Fruit fly (Drosophila melanogaster) whole organism, adult: ENCODE data around the gene Bx42.

Source experiments
- CG11617 ChIP-seq: fragments of 200-800 bp; sonication (Bioruptor generic); optimal IDR thresholded peaks from 2 replicates; lab custom pipeline; 2017; ENCODE audit warnings: mild to moderate bottlenecking, missing biosample characterization, missing genetic modification reagents, missing genetic modification characterization
- CG12768 ChIP-seq: fragments of 200-800 bp; sonication (Bioruptor generic); optimal IDR thresholded peaks from 2 replicates; lab custom pipeline; 2017; ENCODE audit warnings: missing biosample characterization, missing genetic modification characterization, mild to moderate bottlenecking, moderate library complexity, missing genetic modification reagents
- CG14711 ChIP-seq: fragments of 200-800 bp; sonication (Bioruptor generic); optimal IDR thresholded peaks from 2 replicates; lab custom pipeline; 2018; ENCODE audit warnings: missing biosample characterization, mild to moderate bottlenecking, missing genetic modification characterization, moderate library complexity
- CG1620 ChIP-seq: fragments of 200-800 bp; sonication (Bioruptor generic); optimal IDR thresholded peaks from 2 replicates; lab custom pipeline; 2016; ENCODE audit warnings: missing biosample characterization, missing genetic modification characterization
- CG33017 ChIP-seq: fragments of 200-800 bp; sonication (Bioruptor generic); optimal IDR thresholded peaks from 2 replicates; lab custom pipeline; 2018; ENCODE audit warnings: missing biosample characterization, mild to moderate bottlenecking, missing genetic modification characterization, moderate library complexity
- CG5204 ChIP-seq: fragments of 200-800 bp; sonication (Bioruptor generic); optimal IDR thresholded peaks from 2 replicates; lab custom pipeline; 2016; ENCODE audit warnings: missing biosample characterization, missing genetic modification characterization
- CG7045 ChIP-seq: fragments of 200-800 bp; sonication (Bioruptor generic); optimal IDR thresholded peaks from 2 replicates; lab custom pipeline; 2017; ENCODE audit warnings: missing biosample characterization, mild to moderate bottlenecking, missing genetic modification characterization
- CG7101 ChIP-seq: fragments of 200-800 bp; sonication (Bioruptor generic); optimal IDR thresholded peaks from 2 replicates; lab custom pipeline; 2018; ENCODE audit warnings: missing biosample characterization, mild to moderate bottlenecking, missing genetic modification characterization, moderate library complexity
- Clk ChIP-seq: fragments of 200-800 bp; sonication (Bioruptor generic); optimal IDR thresholded peaks from 2 replicates; lab custom pipeline; 2017; ENCODE audit warnings: missing biosample characterization, missing genetic modification characterization
- Crg-1 ChIP-seq: fragments of 200-800 bp; sonication (Bioruptor generic); optimal IDR thresholded peaks from 2 replicates; lab custom pipeline; 2016; ENCODE audit warnings: missing biosample characterization, missing genetic modification characterization
- Hr96 ChIP-seq: fragments of 200-800 bp; sonication (Bioruptor generic); optimal IDR thresholded peaks from 2 replicates; lab custom pipeline; 2016; ENCODE audit warnings: missing biosample characterization, missing genetic modification characterization
- Mnt ChIP-seq: fragments of 200-800 bp; sonication (Bioruptor generic); optimal IDR thresholded peaks from 2 replicates; lab custom pipeline; 2016; ENCODE audit warnings: missing biosample characterization, mild to moderate bottlenecking, missing genetic modification characterization
- bab1 ChIP-seq: fragments of 200-800 bp; sonication (Bioruptor generic); optimal IDR thresholded peaks from 3 replicates; lab custom pipeline; 2019; ENCODE audit warnings: missing biosample characterization, mild to moderate bottlenecking, missing genetic modification characterization, moderate library complexity
- cic ChIP-seq: fragments of 200-800 bp; sonication (Bioruptor generic); optimal IDR thresholded peaks from 2 replicates; lab custom pipeline; 2017; ENCODE audit warnings: missing biosample characterization, mild to moderate bottlenecking, missing genetic modification characterization, moderate library complexity
- cnc ChIP-seq, 2 experiments: fragments of >200 bp; optimal IDR thresholded peaks; 2 replicates each; lab custom pipeline; 2017
- kay ChIP-seq: fragments of 200-800 bp; sonication (Bioruptor generic); peaks from one replicate; lab custom pipeline; 2016; ENCODE audit warnings: missing biosample characterization, missing genetic modification characterization, borderline replicate concordance
- ovo ChIP-seq: fragments of 200-800 bp; sonication (Bioruptor generic); optimal IDR thresholded peaks from 2 replicates; lab custom pipeline; 2016; ENCODE audit warnings: missing biosample characterization, missing genetic modification characterization
- pad ChIP-seq: fragments of 200-800 bp; sonication (Bioruptor generic); optimal IDR thresholded peaks from 3 replicates; lab custom pipeline; 2017; ENCODE audit warnings: missing biosample characterization, missing genetic modification characterization, mild to moderate bottlenecking, moderate library complexity, missing genetic modification reagents
- tj ChIP-seq: fragments of 200-800 bp; sonication (Bioruptor generic); optimal IDR thresholded peaks from 3 replicates; lab custom pipeline; 2017; ENCODE audit warnings: missing biosample characterization, mild to moderate bottlenecking, missing genetic modification characterization, moderate library complexity
- toe ChIP-seq: fragments of 200-800 bp; sonication (Bioruptor generic); optimal IDR thresholded peaks from 2 replicates; lab custom pipeline; 2016; ENCODE audit warnings: missing biosample characterization, missing genetic modification characterization

Bx42 gene

DNA sequence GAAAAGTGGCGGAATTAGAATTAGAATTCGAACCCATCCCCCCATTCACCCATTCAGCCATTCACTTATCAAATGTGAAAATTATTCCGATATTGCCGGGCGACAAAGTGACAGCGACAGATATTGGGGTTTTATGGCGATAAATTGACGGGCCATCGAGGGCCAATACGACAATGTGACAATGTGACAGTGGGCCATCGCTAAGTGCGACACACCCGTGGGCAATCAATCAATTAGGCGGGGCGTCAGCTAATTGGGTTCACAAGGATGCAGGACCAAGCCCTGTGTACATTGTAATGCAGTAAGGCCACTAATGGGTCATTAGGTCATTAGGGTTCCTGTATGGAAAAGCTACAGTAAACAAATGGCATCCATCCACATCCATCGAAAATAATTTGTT, 32.4 kb downstream of the Bx42 start:
- TF ChIP-seq CG7101 (tag; lab: Kevin White, UChicago) (no peak), cnc (optimal IDR thresholded peaks at IDR 0.05; lab: Kevin White, UChicago) (no peak), Crg-1 (GFP tag; lab: Kevin White, UChicago) (no peak), cic (no peak), kay (GFP tag; lab: Kevin White, UChicago) (no peak), CG7045 (GFP tag; lab: Kevin White, UChicago) (no peak), Hr96 (GFP tag; lab: Kevin White, UChicago) (no peak), CG14711 (no peak)

DNA sequence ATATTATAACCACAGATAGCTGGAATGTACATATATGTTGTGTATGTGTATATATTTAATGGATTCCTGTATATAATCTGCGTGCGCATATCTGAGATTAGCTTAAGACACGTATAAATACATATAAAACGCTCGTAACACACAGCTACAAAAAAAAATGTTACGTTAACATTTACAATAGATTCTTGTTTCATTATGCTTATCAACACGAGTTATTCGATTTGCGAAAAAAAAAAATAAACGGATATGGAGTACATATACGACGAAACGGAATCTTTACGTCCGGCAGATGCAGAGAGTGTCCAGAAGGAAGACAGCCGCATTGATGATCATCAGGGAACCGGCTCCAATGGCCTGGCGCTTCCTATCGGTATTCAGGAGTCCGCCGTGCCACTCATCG, 35.1 kb downstream of the Bx42 start, which contains the start of gene CG10970:
Gene CG10970 (minus strand): TSS at position 101 of the 400 bp plus-strand sequence.
- TF ChIP-seq Mnt (GFP tag; lab: Kevin White, UChicago) (no peak), kay (GFP tag; lab: Kevin White, UChicago) (no peak), CG1620 (GFP tag; lab: Kevin White, UChicago) (no peak), CG33017 (tag; lab: Kevin White, UChicago) (no peak), Crg-1 (GFP tag; lab: Kevin White, UChicago) (no peak), CG5204 (GFP tag; lab: Kevin White, UChicago) (no peak), tj (GFP tag; lab: Kevin White, UChicago) (no peak), CG12768 (no peak)

DNA sequence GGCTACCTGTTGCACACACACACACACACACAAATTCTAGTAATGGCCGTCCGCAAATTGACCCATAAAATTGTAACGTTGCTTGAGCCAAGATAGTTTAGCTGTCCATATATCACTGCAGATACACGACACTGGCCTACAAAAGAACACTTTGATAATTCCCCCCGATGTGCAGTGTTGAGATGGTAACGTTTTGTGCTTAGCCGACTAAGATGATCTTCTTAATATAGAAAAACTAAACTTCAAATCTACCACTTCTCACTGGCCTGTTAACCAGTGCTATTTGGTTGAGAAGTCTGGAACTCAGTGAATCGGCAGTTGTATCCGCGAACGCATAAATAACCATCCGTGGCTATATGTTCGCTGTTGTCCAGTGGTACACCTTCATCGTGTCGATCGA, 37.6 kb downstream of the Bx42 start:
- no peak for TF ChIP-seq tj (GFP tag; lab: Kevin White, UChicago)
- no peak for TF ChIP-seq CG7101 (tag; lab: Kevin White, UChicago)
- no peak for TF ChIP-seq toe (GFP tag; lab: Kevin White, UChicago)

DNA sequence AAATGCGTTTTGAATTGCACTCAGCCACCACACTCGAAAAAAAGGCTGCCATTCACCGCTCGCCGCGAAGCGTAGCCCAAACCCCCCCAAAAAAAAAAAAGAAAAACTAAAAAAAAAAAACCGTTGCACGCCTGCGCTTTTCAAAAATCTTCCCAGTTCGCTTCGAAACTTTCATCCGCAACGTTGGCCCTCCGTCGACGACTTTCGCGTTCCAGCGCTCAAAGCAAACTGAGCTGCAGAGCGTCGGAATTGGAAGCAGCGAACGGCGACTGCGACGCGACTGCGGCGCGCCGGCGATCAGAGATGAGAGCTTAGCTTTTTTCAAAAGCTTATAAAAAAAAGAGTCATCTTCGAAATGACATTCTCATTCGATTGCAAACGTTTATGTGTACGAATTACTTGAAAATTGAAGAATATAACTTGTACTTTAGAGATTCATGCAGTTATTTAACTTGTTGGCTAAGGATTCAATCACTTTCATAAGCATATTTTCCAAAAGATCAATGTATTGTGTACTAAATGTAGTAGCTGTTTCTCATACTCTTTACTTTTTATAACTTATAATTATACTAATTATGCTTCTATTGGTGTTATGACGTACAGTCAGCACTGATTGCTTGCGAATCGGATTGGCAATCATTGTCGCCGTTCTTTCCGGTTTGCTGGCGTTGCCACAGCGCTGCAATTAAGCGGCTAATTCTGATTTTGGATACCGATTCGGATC, 38.5 kb downstream of the Bx42 start, which contains the start of gene CG15365:
Gene CG15365 (minus strand): TSS at position 230 of the 724 bp plus-strand sequence.
- TF ChIP-seq tj (GFP tag; lab: Kevin White, UChicago) (peak; percentile 14), CG11617 (no peak), kay (GFP tag; lab: Kevin White, UChicago) (no peak), CG1620 (GFP tag; lab: Kevin White, UChicago) (peak; percentile 11), CG12768 (no peak), Mnt (GFP tag; lab: Kevin White, UChicago) (no peak), CG14711 (no peak), bab1 (peak; percentile 17)

DNA sequence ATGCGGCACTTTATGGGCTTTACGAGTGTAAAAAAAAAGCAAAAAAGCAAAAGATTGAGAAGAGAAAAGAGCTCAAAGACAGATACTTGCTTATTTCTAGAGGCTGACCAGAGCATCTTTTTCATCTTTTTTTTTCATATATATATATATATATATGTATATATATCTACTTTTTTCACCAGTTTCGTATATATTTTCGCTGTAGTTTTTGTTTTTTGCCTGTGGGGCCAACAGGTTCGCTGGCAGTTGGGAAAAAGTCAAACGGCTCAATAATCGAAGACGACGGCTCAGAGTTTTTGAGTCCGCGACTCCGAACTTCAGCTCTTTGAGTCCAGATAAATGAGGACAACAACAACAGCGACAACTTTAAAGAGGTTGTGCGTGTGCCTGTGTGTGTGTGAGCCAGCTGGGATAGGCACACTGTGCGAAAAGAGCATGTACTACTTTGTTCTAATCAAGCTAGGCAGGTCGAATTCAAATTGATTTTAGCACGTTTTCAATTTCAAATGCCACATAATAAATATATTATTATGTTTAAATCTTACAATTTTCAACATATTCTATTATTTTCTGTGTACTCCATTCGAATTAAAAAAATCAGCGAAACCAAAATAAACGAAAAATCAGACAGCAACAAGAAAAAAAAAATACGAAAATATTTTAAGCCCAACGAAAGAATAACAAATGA, 39.5 kb downstream of the Bx42 start:
- TF ChIP-seq cic (no peak), cnc (optimal IDR thresholded peaks at IDR 0.05; lab: Kevin White, UChicago) (no peak), Mnt (GFP tag; lab: Kevin White, UChicago) (no peak), CG33017 (tag; lab: Kevin White, UChicago) (no peak), Clk (GFP tag; lab: Kevin White, UChicago) (no peak), pad (no peak), CG1620 (GFP tag; lab: Kevin White, UChicago) (no peak), toe (GFP tag; lab: Kevin White, UChicago) (no peak), CG14711 (no peak), tj (GFP tag; lab: Kevin White, UChicago) (no peak), CG11617 (no peak), kay (GFP tag; lab: Kevin White, UChicago) (no peak)

DNA sequence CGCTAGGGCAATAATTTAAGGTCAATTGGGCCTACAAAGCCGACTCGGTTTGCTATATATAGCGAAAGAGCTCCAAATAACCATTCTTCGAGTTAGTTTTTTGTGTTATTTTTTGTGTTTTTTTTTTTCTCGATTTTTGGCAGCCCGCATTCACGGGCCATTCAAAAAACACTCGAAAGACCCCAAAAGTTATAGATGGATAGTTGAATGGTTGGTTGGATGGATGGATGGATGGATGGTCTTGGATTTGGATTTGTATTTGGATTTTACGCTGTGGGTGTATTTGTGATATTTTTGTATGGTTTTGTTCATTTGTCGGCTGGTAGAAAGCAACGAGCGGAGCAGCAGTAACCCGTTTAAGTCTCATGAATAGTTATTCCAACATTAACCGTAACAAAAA, 42.4 kb downstream of the Bx42 start:
- TF ChIP-seq CG14711 (no peak), Crg-1 (GFP tag; lab: Kevin White, UChicago) (no peak)

DNA sequence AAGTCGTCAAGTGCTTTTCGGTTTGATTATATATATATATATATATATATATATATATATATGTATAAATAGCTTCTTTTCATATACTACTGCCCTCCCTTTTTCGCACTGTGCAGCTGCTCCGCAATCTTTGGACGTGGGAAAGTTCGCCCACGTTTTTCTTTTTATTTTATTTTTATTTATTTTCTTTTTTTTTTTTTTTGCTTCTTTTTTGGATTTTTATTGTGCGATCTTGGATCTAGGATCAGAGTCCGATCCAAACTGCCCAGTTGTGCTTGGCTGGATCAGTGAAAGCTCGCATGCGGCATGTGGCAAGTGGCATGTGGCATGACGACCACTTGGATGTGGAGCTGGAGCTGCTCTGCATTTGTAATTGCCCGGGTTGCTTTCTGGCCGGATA, 43.0 kb downstream of the Bx42 start:
- TF ChIP-seq cic, result no peak
- TF ChIP-seq CG5204 (GFP tag; lab: Kevin White, UChicago), result no peak
- TF ChIP-seq CG7101 (tag; lab: Kevin White, UChicago), result no peak
- TF ChIP-seq Clk (GFP tag; lab: Kevin White, UChicago), result no peak
- no peak for TF ChIP-seq CG1620 (GFP tag; lab: Kevin White, UChicago)
- TF ChIP-seq pad, result no peak
- no peak for TF ChIP-seq tj (GFP tag; lab: Kevin White, UChicago)
- no peak for TF ChIP-seq cnc (optimal IDR thresholded peaks at IDR 0.05; lab: Kevin White, UChicago)
- TF ChIP-seq CG33017 (tag; lab: Kevin White, UChicago), result no peak
- TF ChIP-seq ovo (GFP tag; lab: Kevin White, UChicago), result no peak
- TF ChIP-seq CG12768, result no peak
